Worm (Caenorhabditis elegans): Measurements from ENCODE around the gene srh-74.

ce11 chrV:11043767-11044166 is 4.8 kb downstream of the srh-74 start, which contains the start of gene C45B11.6:
- TF ChIP-seq madf-8 (GFP tag; conservative IDR thresholded peaks at IDR 0.05) (no peak), F22D6.2 (tag; optimal IDR thresholded peaks at IDR 0.05) (no peak)
